Fruit fly (Drosophila melanogaster): Measurements from ENCODE around the gene Poc1.

Gene Poc1

DNA sequence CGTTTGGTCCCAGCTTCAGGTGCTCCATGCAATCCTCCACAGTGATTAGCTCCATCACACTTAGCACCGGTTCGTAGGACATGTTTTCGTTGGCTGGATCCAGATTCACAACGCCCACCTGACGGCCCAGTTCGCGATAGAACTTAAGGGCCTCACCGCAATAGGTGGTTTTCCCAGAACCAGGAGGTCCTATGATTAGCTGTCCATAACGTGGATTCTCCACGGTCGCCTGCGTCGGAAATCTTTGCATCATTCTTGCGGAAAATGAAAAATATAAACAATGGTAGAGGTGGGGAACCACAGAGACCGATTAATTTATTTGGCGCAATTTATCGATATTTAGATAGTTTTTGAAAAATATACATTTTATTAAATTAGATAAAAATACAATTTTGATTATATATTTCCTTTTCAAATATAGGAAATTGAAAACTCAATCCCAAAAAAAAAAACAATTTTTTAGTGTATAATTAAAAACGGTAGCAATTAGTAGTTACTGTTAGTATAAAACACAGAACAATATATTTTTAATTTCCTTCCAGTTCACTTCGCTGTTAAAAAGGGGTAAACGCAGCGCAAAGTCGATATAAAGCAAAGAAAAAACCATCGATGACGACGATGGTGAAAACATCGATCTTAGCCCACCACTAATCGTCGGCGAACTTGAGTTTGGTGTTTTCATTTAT lies 22.5 kb upstream of the Poc1 start, which contains the start of the genes CG10222 and flr:
Gene CG10222 (minus strand): TSS at position 254 of the 686 bp plus-strand sequence.
Gene flr (plus strand): TSS at position 644 of the 686 bp plus-strand sequence.
- TF ChIP-seq tj (GFP tag; optimal IDR thresholded peaks at IDR 0.05) (no peak), Hr96 (GFP tag; optimal IDR thresholded peaks at IDR 0.05) (no peak), Mnt (GFP tag; optimal IDR thresholded peaks at IDR 0.05) (peak; percentile 4), cic (GFP tag; optimal IDR thresholded peaks at IDR 0.05) (no peak), CG33017 (tag; optimal IDR thresholded peaks at IDR 0.05) (no peak), ovo (GFP tag; optimal IDR thresholded peaks at IDR 0.05) (no peak), CG14711 (tag; optimal IDR thresholded peaks at IDR 0.05) (peak; percentile 12), CG12768 (GFP tag; optimal IDR thresholded peaks at IDR 0.05) (no peak), kay (GFP tag; ENCODE audit: borderline replicate concordance) (peak; percentile 71), CG1620 (GFP tag; optimal IDR thresholded peaks at IDR 0.05) (no peak), toe (GFP tag; optimal IDR thresholded peaks at IDR 0.05) (peak; percentile 43), CG7101 (tag; optimal IDR thresholded peaks at IDR 0.05) (peak; percentile 7), cnc (optimal IDR thresholded peaks at IDR 0.05) (no peak), Crg-1 (GFP tag; optimal IDR thresholded peaks at IDR 0.05) (peak; percentile 1), CG5204 (GFP tag; optimal IDR thresholded peaks at IDR 0.05) (peak; percentile 38), CG11617 (GFP tag; optimal IDR thresholded peaks at IDR 0.05) (peak; percentile 41), CG7045 (GFP tag; optimal IDR thresholded peaks at IDR 0.05) (peak; percentile 26), bab1 (GFP tag; optimal IDR thresholded peaks at IDR 0.05) (no peak), Clk (GFP tag; optimal IDR thresholded peaks at IDR 0.05) (no peak), pad (GFP tag; optimal IDR thresholded peaks at IDR 0.05) (peak; percentile 37)

DNA sequence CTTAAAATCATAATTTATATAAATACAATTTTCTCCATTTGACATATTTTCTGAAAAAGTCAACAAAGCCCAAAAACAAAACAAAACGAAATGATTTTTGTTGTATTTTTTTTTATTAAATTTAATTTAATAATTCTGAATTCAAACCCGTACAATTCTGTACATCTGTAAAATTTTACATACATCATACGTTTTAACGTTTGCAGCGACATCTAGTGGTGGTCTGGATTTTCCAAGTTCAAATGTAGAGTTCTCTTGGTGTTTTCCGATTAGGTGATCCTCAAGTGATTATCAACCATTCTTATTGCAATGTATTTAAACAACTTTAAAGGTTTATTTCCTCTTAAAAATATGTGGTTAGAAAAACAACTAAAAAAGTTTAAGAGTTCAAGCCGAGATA lies 21.2 kb upstream of the Poc1 start:
- TF ChIP-seq Hr96 (GFP tag; optimal IDR thresholded peaks at IDR 0.05) (no peak), tj (GFP tag; optimal IDR thresholded peaks at IDR 0.05) (no peak), kay (GFP tag; ENCODE audit: borderline replicate concordance) (no peak), Mnt (GFP tag; optimal IDR thresholded peaks at IDR 0.05) (no peak), CG12768 (GFP tag; optimal IDR thresholded peaks at IDR 0.05) (no peak), cic (GFP tag; optimal IDR thresholded peaks at IDR 0.05) (no peak), CG11617 (GFP tag; optimal IDR thresholded peaks at IDR 0.05) (no peak), pad (GFP tag; optimal IDR thresholded peaks at IDR 0.05) (no peak), cnc (optimal IDR thresholded peaks at IDR 0.05) (no peak), CG7045 (GFP tag; optimal IDR thresholded peaks at IDR 0.05) (no peak)

DNA sequence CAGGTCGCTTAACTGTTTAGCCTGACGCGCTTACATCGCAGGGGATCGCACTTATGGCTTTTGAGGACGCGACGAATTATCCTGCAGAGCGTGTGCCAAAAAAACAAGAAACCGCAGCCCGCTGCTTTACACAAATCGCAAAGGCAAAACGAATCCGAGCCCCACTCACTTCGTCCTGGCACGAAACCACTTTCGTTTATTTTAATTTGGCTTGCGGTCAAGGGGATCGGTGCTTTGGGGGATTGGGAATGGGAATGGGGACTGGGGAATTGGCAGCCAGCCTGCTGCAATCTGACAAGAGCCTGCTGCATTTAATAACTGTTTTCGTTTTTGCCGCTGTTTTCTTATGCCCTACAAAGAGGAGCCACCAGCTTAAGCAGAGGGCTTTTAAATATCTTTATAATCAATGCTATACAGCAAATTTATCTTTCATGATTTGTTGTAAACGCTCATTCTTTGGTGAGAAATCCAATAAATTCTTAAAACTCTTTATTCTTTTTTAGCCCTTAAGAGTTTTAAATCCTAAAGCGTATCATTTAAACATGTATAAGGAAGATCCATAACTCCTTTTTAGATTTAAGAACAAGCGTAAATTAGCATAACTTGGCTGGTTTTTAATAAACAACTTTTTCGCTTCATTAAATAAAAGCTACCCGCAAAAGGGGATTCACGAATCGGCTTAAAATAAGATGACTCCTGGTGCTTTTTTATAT lies 20.2 kb upstream of the Poc1 start:
- no peak for TF ChIP-seq tj (GFP tag; optimal IDR thresholded peaks at IDR 0.05)
- TF ChIP-seq pad (GFP tag; optimal IDR thresholded peaks at IDR 0.05), result no peak
- peak; percentile 23 for TF ChIP-seq kay (GFP tag; ENCODE audit: borderline replicate concordance)
- no peak for TF ChIP-seq toe (GFP tag; optimal IDR thresholded peaks at IDR 0.05)

DNA sequence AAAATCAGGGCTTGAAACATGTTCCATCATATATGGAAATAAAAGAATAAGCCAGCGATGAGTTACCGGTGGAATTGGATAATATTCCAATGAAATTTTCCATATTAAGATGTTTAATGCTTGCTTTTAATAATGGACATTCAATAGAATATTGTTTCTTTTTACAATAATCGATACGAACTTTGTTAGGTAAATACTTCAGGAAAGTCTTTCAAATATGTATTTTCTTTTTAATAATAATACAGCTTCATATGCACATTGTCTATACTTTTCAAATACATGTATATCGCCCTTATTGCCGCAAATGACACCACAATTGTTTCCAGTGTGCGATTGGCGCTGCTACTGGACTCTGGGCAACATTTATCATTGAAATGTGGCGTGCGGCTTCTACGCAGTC lies 17.1 kb upstream of the Poc1 start:
- TF ChIP-seq CG11617 (GFP tag; optimal IDR thresholded peaks at IDR 0.05) (no peak), CG1620 (GFP tag; optimal IDR thresholded peaks at IDR 0.05) (no peak), Mnt (GFP tag; optimal IDR thresholded peaks at IDR 0.05) (no peak), CG33017 (tag; optimal IDR thresholded peaks at IDR 0.05) (no peak), CG7101 (tag; optimal IDR thresholded peaks at IDR 0.05) (no peak), cnc (optimal IDR thresholded peaks at IDR 0.05) (no peak), ovo (GFP tag; optimal IDR thresholded peaks at IDR 0.05) (no peak), kay (GFP tag; ENCODE audit: borderline replicate concordance) (no peak), CG12768 (GFP tag; optimal IDR thresholded peaks at IDR 0.05) (no peak), Hr96 (GFP tag; optimal IDR thresholded peaks at IDR 0.05) (no peak), Crg-1 (GFP tag; optimal IDR thresholded peaks at IDR 0.05) (no peak), cic (GFP tag; optimal IDR thresholded peaks at IDR 0.05) (no peak), CG14711 (tag; optimal IDR thresholded peaks at IDR 0.05) (no peak), Clk (GFP tag; optimal IDR thresholded peaks at IDR 0.05) (no peak), bab1 (GFP tag; optimal IDR thresholded peaks at IDR 0.05) (no peak), pad (GFP tag; optimal IDR thresholded peaks at IDR 0.05) (no peak), CG5204 (GFP tag; optimal IDR thresholded peaks at IDR 0.05) (no peak), toe (GFP tag; optimal IDR thresholded peaks at IDR 0.05) (no peak), CG7045 (GFP tag; optimal IDR thresholded peaks at IDR 0.05) (no peak)

DNA sequence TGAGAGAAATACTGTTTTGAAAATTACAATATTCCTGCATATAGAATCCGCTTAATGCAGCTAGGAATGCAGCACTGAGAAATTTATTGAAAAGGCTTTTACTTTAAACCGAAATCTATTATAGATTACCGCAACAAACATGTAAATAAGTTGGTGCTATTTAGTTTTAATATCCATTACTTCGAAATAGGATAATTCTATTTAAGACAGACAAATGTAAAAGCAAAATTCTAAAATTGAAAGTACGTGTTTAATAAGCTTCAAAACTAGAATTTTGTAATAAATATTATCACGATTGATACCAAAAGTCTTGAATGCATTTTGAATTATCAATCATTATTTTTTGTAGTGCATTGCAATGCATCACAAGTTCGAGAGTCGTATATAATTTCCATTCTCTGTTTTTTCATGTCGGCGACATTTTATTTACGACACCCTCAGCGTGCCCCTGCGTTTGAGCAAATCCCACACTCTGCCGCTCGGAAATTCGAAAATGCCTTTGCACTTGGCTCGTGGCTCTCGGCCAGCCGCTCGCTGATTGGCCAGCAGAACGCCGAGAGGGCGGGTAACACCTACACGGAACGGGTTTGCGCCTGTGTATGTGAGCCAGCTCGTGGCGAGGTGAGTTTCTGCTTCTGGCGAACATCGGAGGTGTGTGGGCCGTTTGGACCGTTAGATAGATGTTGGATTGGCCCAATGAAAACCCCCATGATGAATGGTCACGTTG lies 13.5 kb upstream of the Poc1 start:
- no peak for TF ChIP-seq toe (GFP tag; optimal IDR thresholded peaks at IDR 0.05)
- TF ChIP-seq cic (GFP tag; optimal IDR thresholded peaks at IDR 0.05), result no peak
- no peak for TF ChIP-seq CG1620 (GFP tag; optimal IDR thresholded peaks at IDR 0.05)
- no peak for TF ChIP-seq Crg-1 (GFP tag; optimal IDR thresholded peaks at IDR 0.05)
- no peak for TF ChIP-seq Mnt (GFP tag; optimal IDR thresholded peaks at IDR 0.05)
- TF ChIP-seq ovo (GFP tag; optimal IDR thresholded peaks at IDR 0.05), result no peak
- no peak for TF ChIP-seq CG5204 (GFP tag; optimal IDR thresholded peaks at IDR 0.05)
- TF ChIP-seq CG7045 (GFP tag; optimal IDR thresholded peaks at IDR 0.05), result no peak
- no peak for TF ChIP-seq kay (GFP tag; ENCODE audit: borderline replicate concordance)
